Worm (Caenorhabditis elegans) whole organism, young adult: ENCODE results near the gene T05A12.3.

ENCODE experiments used
- ama-1 ChIP-seq, 3 experiments: fragments of 150-350 bp in 1 of 3; sonication (generic microtip) in 2 of 3; optimal IDR thresholded peaks; 2 replicates each; lab custom pipeline; 2014 to 2018; ENCODE audit warnings: missing biosample characterization in 2 of 3, missing genetic modification characterization in 2 of 3, missing genetic modification reagents in 2 of 3
- ceh-40 ChIP-seq: fragments of 200-800 bp; sonication (Bioruptor generic); IDR thresholded peaks from 2 replicates; pipeline ENCODE4 v1.3.6; 2022; ENCODE audit warnings: missing genetic modification characterization, missing compliant biosample characterization
- ekl-4 ChIP-seq: fragments of 200-800 bp; sonication (Bioruptor generic); IDR thresholded peaks from 2 replicates; pipeline ENCODE4 v1.3.6; 2022; ENCODE audit warnings: missing genetic modification reagents, missing genetic modification characterization, missing compliant biosample characterization
- let-526 ChIP-seq: fragments of 200-800 bp; sonication (Bioruptor generic); IDR thresholded peaks from 2 replicates; pipeline ENCODE4 v1.3.6; 2022; ENCODE audit warnings: missing genetic modification reagents, missing genetic modification characterization, missing compliant biosample characterization
- let-607 ChIP-seq, 2 experiments: fragments of 200-800 bp in 1 of 2; sonication (Bioruptor generic) in 1 of 2; sonication (generic microtip) in 1 of 2; optimal IDR thresholded peaks; 2 replicates each; lab custom pipeline; 2016 to 2018; ENCODE audit warnings: mild to moderate bottlenecking in 2 of 2, missing compliant biosample characterization in 2 of 2, missing genetic modification characterization in 2 of 2, moderate library complexity in 2 of 2, missing genotype in 1 of 2
- pha-4 ChIP-seq: fragments of 150-350 bp; sonication (generic microtip); optimal IDR thresholded peaks from 2 replicates; lab custom pipeline; 2014; ENCODE audit warnings: missing biosample characterization, missing genetic modification reagents, missing genetic modification characterization

- TF ChIP-seq let-526 (GFP tag; lab: Robert Waterston, UW) (0 out of 2 replicates have a peak, but pooled peaks have one; percentile 15), ceh-40 (GFP tag; lab: Robert Waterston, UW) (no peak), ama-1 (optimal IDR thresholded peaks at IDR 0.05; lab: Kevin White, UChicago) (no peak), ama-1 (GFP tag; optimal IDR thresholded peaks at IDR 0.05; lab: Kevin White, UChicago) (no peak), pha-4 (no peak), let-607 (tag; optimal IDR thresholded peaks at IDR 0.05; lab: Kevin White, UChicago) (no peak), ekl-4 (GFP tag; lab: Robert Waterston, UW) (no peak)
Measured at ce11 chrIV:6887601-6888099, at the start of gene T05A12.3, which contains the start of gene T05A12.4.
